Fruit fly (Drosophila melanogaster) S2 (cell line): ENCODE data around the gene Gr10b.

ENCODE experiments used
- CG8478 ChIP-seq: fragments of >200 bp; optimal IDR thresholded peaks from 2 replicates; lab custom pipeline; 2018
- CTCF ChIP-seq, 2 experiments: fragments of >200 bp; optimal IDR thresholded peaks; 2 replicates each; lab custom pipeline; 2018

- TF ChIP-seq CG8478 (lab: Kevin White, UChicago) (no peak), CTCF (optimal IDR thresholded peaks at IDR 0.05; lab: Kevin White, UChicago) (no peak)
Measured at dm6 chrX:11393003-11393620, 19.9 kb downstream of the Gr10b start.
